Worm (Caenorhabditis elegans) whole organism, young adult: ENCODE measurements around the gene gfrp-1.

Experiments used
- B0336.3 ChIP-seq: fragments of 200-800 bp; sonication (Bioruptor generic); IDR thresholded peaks from 2 replicates; pipeline ENCODE4 v1.3.6; 2022; ENCODE audit warnings: missing genetic modification characterization, missing compliant biosample characterization
- C06A6.2 ChIP-seq: fragments of 200-800 bp; sonication (Bioruptor generic); conservative IDR thresholded peaks from 2 replicates; pipeline ENCODE4 v1.3.6; 2022; ENCODE audit warnings: missing genetic modification characterization, missing compliant biosample characterization
- C17E4.6 ChIP-seq: fragments of 200-800 bp; sonication (Bioruptor generic); IDR thresholded peaks from 2 replicates; pipeline ENCODE4 v1.3.6; 2022; ENCODE audit warnings: missing genetic modification reagents, missing genetic modification characterization, missing compliant biosample characterization
- F33H1.4 ChIP-seq: fragments of 200-800 bp; sonication (Bioruptor generic); IDR thresholded peaks from 2 replicates; pipeline ENCODE4 v1.3.6; 2022; ENCODE audit warnings: missing genetic modification reagents, missing genetic modification characterization, missing compliant biosample characterization
- F39B2.1 ChIP-seq: fragments of 200-800 bp; sonication (Bioruptor generic); IDR thresholded peaks from 2 replicates; pipeline ENCODE4 v1.3.6; 2022; ENCODE audit warnings: missing genetic modification reagents, missing genetic modification characterization, missing compliant biosample characterization
- F49E8.2 ChIP-seq: sonication (generic microtip); optimal IDR thresholded peaks from 3 replicates; lab custom pipeline; 2017; ENCODE audit warnings: missing genetic modification characterization, mild to moderate bottlenecking, missing compliant biosample characterization, antibody characterized with exemption, moderate library complexity; ENCODE audit not compliant: insufficient read depth
- K11D2.4 ChIP-seq: fragments of 200-800 bp; sonication (Bioruptor generic); IDR thresholded peaks from 2 replicates; pipeline ENCODE4 v1.3.6; 2022; ENCODE audit warnings: missing genetic modification reagents, missing genetic modification characterization, missing compliant biosample characterization
- K12H6.12 ChIP-seq: fragments of 200-800 bp; sonication (Bioruptor generic); optimal IDR thresholded peaks from 2 replicates; lab custom pipeline; 2018; ENCODE audit warnings: mild to moderate bottlenecking, missing genetic modification characterization, missing compliant biosample characterization
- Y53F4B.3 ChIP-seq: fragments of 200-800 bp; sonication (Bioruptor generic); IDR thresholded peaks from 2 replicates; pipeline ENCODE4 v1.3.6; 2022; ENCODE audit warnings: missing genetic modification reagents, missing genetic modification characterization, missing compliant biosample characterization
- Y53G8AR.9 ChIP-seq: fragments of 200-800 bp; sonication (Bioruptor generic); conservative IDR thresholded peaks from 2 replicates; pipeline ENCODE4 v1.3.6; 2022; ENCODE audit warnings: missing genetic modification reagents, missing genetic modification characterization, missing compliant biosample characterization
- Y56A3A.18 ChIP-seq: fragments of 200-800 bp; sonication (Bioruptor generic); IDR thresholded peaks from 2 replicates; pipeline ENCODE4 v1.3.6; 2022; ENCODE audit warnings: missing genetic modification reagents, missing genetic modification characterization, missing compliant biosample characterization
- Y79H2A.3 ChIP-seq: fragments of 200-800 bp; sonication (Bioruptor generic); conservative IDR thresholded peaks from 2 replicates; pipeline ENCODE4 v1.3.6; 2022; ENCODE audit warnings: missing genetic modification reagents, missing genetic modification characterization, missing compliant biosample characterization
- akir-1 ChIP-seq: fragments of 200-800 bp; sonication (Bioruptor generic); optimal IDR thresholded peaks from 2 replicates; lab custom pipeline; 2018; ENCODE audit warnings: mild to moderate bottlenecking, missing genetic modification characterization, moderate library complexity, missing compliant biosample characterization
- aptf-3 ChIP-seq: fragments of 200-800 bp; sonication (Bioruptor generic); IDR thresholded peaks from 2 replicates; pipeline ENCODE4 v1.3.6; 2022; ENCODE audit warnings: missing genetic modification characterization, missing compliant biosample characterization
- atf-7 ChIP-seq: sonication (generic microtip); optimal IDR thresholded peaks from 2 replicates; lab custom pipeline; 2017; ENCODE audit warnings: mild to moderate bottlenecking, missing genetic modification characterization, missing compliant biosample characterization
- attf-5 ChIP-seq: fragments of 200-800 bp; sonication (Bioruptor generic); optimal IDR thresholded peaks from 2 replicates; lab custom pipeline; 2018; ENCODE audit warnings: mild to moderate bottlenecking, missing genetic modification characterization, missing compliant biosample characterization
- bed-1 ChIP-seq: fragments of 200-800 bp; sonication (Bioruptor generic); IDR thresholded peaks from 2 replicates; pipeline ENCODE4 v1.3.6; 2022; ENCODE audit warnings: missing genetic modification reagents, missing genetic modification characterization, missing compliant biosample characterization
- bed-2 ChIP-seq: fragments of 200-800 bp; sonication (Bioruptor generic); IDR thresholded peaks from 2 replicates; pipeline ENCODE4 v1.3.6; 2022; ENCODE audit warnings: missing genetic modification reagents, missing genetic modification characterization, missing compliant biosample characterization
- ceh-40 ChIP-seq: fragments of 200-800 bp; sonication (Bioruptor generic); IDR thresholded peaks from 2 replicates; pipeline ENCODE4 v1.3.6; 2022; ENCODE audit warnings: missing genetic modification characterization, missing compliant biosample characterization
- dox-1 ChIP-seq: fragments of 200-800 bp; sonication (Bioruptor generic); IDR thresholded peaks from 2 replicates; pipeline ENCODE4 v1.3.6; 2022; ENCODE audit warnings: missing genetic modification reagents, missing genetic modification characterization, missing compliant biosample characterization
- egl-18 ChIP-seq: fragments of 200-800 bp; sonication (Bioruptor generic); IDR thresholded peaks from 2 replicates; pipeline ENCODE4 v1.3.6; 2022; ENCODE audit warnings: missing genetic modification reagents, missing genetic modification characterization, missing compliant biosample characterization
- egrh-3 ChIP-seq: fragments of 200-800 bp; sonication (Bioruptor generic); IDR thresholded peaks from 2 replicates; pipeline ENCODE4 v1.3.6; 2022; ENCODE audit warnings: missing genetic modification reagents, missing genetic modification characterization, missing compliant biosample characterization
- gei-17 ChIP-seq: fragments of 200-800 bp; sonication (Bioruptor generic); optimal IDR thresholded peaks from 2 replicates; lab custom pipeline; 2018; ENCODE audit warnings: mild to moderate bottlenecking, missing genetic modification characterization, missing compliant biosample characterization
- him-1 ChIP-seq: sonication (generic microtip); optimal IDR thresholded peaks from 2 replicates; lab custom pipeline; 2016; ENCODE audit warnings: missing genotype, missing genetic modification reagents, missing genetic modification characterization, missing compliant biosample characterization
- lin-26 ChIP-seq: fragments of 200-800 bp; sonication (Bioruptor generic); IDR thresholded peaks from 2 replicates; pipeline ENCODE4 v1.3.6; 2022; ENCODE audit warnings: missing genetic modification reagents, missing genetic modification characterization, missing compliant biosample characterization
- lin-35 ChIP-seq, 3 experiments: fragments of 150-350 bp in 2 of 3; sonication (generic microtip) in 1 of 3; optimal IDR thresholded peaks; 2 replicates each; lab custom pipeline; 2014 to 2018; ENCODE audit warnings: missing biosample characterization in 3 of 3, missing genetic modification characterization in 3 of 3, missing genetic modification reagents in 3 of 3
- lin-54 ChIP-seq: fragments of 200-800 bp; sonication (Bioruptor generic); optimal IDR thresholded peaks from 2 replicates; lab custom pipeline; 2018; ENCODE audit warnings: mild to moderate bottlenecking, missing genetic modification characterization, missing compliant biosample characterization
- lsl-1 ChIP-seq: fragments of 200-800 bp; sonication (Bioruptor generic); optimal IDR thresholded peaks from 2 replicates; lab custom pipeline; 2018; ENCODE audit warnings: mild to moderate bottlenecking, missing genetic modification characterization, moderate library complexity, missing compliant biosample characterization
- mcd-1 ChIP-seq: fragments of 200-800 bp; sonication (Bioruptor generic); IDR thresholded peaks from 2 replicates; pipeline ENCODE4 v1.3.6; 2022; ENCODE audit warnings: missing genetic modification reagents, missing genetic modification characterization, missing compliant biosample characterization
- mel-28 ChIP-seq: sonication (generic microtip); optimal IDR thresholded peaks from 2 replicates; lab custom pipeline; 2016; ENCODE audit warnings: borderline replicate concordance, mild to moderate bottlenecking, missing genetic modification characterization, missing compliant biosample characterization
- mxl-1 ChIP-seq: sonication (generic microtip); optimal IDR thresholded peaks from 2 replicates; lab custom pipeline; 2016; ENCODE audit warnings: missing genetic modification characterization, missing compliant biosample characterization
- pbrm-1 ChIP-seq: fragments of 200-800 bp; sonication (Bioruptor generic); IDR thresholded peaks from 2 replicates; pipeline ENCODE4 v1.3.6; 2022; ENCODE audit warnings: missing genetic modification reagents, missing genetic modification characterization, missing compliant biosample characterization
- pha-4 ChIP-seq: fragments of 150-350 bp; sonication (generic microtip); optimal IDR thresholded peaks from 2 replicates; lab custom pipeline; 2014; ENCODE audit warnings: missing biosample characterization, missing genetic modification reagents, missing genetic modification characterization
- rec-8 ChIP-seq, 2 experiments: sonication (generic microtip); optimal IDR thresholded peaks; 2 replicates each; lab custom pipeline; 2016; ENCODE audit warnings: mild to moderate bottlenecking in 2 of 2, missing genetic modification characterization in 2 of 2, missing genetic modification reagents in 2 of 2, missing genotype in 2 of 2, missing biosample characterization in 1 of 2, missing compliant biosample characterization in 1 of 2, moderate library complexity in 1 of 2
- sea-2 ChIP-seq: fragments of 200-800 bp; sonication (Bioruptor generic); IDR thresholded peaks from 2 replicates; pipeline ENCODE4 v1.3.6; 2022; ENCODE audit warnings: missing genetic modification characterization, missing compliant biosample characterization
- snpc-1.3 ChIP-seq: sonication (generic microtip); optimal IDR thresholded peaks from 2 replicates; lab custom pipeline; 2017; ENCODE audit warnings: missing genetic modification characterization, mild to moderate bottlenecking, missing compliant biosample characterization, antibody characterized with exemption, moderate library complexity, missing genotype, missing genetic modification reagents; ENCODE audit not compliant: insufficient read depth
- somi-1 ChIP-seq: fragments of 200-800 bp; sonication (Bioruptor generic); optimal IDR thresholded peaks from 2 replicates; lab custom pipeline; 2018; ENCODE audit warnings: mild to moderate bottlenecking, missing genetic modification characterization, missing compliant biosample characterization
- tbx-9 ChIP-seq: sonication (generic microtip); optimal IDR thresholded peaks from 2 replicates; lab custom pipeline; 2016; ENCODE audit warnings: borderline replicate concordance, missing genetic modification characterization, inconsistent platforms, missing compliant biosample characterization
- tlf-1 ChIP-seq: fragments of 200-800 bp; sonication (Bioruptor generic); optimal IDR thresholded peaks from 2 replicates; lab custom pipeline; 2018; ENCODE audit warnings: mild to moderate bottlenecking, missing genetic modification characterization, missing compliant biosample characterization
- zim-3 ChIP-seq: sonication (generic microtip); optimal IDR thresholded peaks from 2 replicates; lab custom pipeline; 2017; ENCODE audit warnings: mild to moderate bottlenecking, missing genetic modification characterization, moderate library complexity, missing compliant biosample characterization
- ztf-18 ChIP-seq: sonication (generic microtip); optimal IDR thresholded peaks from 2 replicates; lab custom pipeline; 2016; ENCODE audit warnings: missing genotype, mild to moderate bottlenecking, missing genetic modification characterization, missing compliant biosample characterization

gfrp-1 gene

DNA sequence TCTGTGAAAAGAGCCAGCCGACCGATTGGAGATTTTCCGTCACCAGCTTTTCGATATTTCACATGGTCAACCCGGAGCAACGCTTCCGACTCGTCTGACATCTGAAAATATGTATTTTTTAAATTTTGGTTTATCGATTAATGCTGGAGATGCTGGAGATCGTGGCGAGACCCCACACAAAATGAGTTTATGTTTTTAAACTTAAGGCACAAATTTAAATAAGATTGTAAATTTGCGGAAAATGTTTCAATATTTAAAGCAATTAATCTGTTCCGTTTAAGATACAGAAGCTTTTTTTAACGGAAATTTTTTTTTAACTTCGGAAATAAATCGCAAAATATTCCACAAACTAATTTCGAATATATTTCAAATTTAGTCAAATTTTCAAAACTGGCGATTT lies 28.3 kb downstream of the gfrp-1 start, which contains the start of gene gtf-2H1:
gtf-2H1 (minus strand) TSS at position 101 of the 400 bp plus-strand sequence.
- no peak for TF ChIP-seq F33H1.4 (GFP tag; lab: Robert Waterston, UW)
- no peak for TF ChIP-seq somi-1 (GFP tag; lab: Kevin White, UChicago)
- no peak for TF ChIP-seq aptf-3 (GFP tag; lab: Robert Waterston, UW)
- TF ChIP-seq atf-7 (tag; lab: Kevin White, UChicago), result no peak
- no peak for TF ChIP-seq F49E8.2 (tag; lab: Kevin White, UChicago)

DNA sequence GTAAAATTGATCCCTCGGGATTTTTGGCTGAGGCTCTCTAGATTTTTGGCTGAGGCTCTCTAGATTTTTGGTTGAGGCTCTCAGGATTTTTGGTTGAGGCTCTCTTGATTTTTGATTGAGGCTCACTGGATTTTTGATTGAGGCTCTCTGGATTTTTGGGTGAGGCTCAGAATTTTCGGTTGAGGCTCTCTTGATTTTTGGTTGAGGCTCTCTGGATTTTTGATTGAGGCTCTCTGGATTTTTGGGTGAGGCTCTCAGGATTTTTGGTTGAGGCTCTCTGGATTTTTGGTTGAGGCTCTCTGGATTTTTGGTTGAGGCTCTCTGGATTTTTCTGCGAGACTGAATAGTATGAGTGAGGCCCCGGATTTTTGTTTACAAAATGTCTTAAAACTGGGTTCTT lies 32.7 kb downstream of the gfrp-1 start:
- TF ChIP-seq Y53G8AR.9 (GFP tag; lab: Robert Waterston, UW), result no peak
- peak; percentile 98 for TF ChIP-seq zim-3 (tag; lab: Kevin White, UChicago)
- peak; percentile 39; the same call in 1 of the 2 replicates for TF ChIP-seq dox-1 (GFP tag; lab: Robert Waterston, UW)

DNA sequence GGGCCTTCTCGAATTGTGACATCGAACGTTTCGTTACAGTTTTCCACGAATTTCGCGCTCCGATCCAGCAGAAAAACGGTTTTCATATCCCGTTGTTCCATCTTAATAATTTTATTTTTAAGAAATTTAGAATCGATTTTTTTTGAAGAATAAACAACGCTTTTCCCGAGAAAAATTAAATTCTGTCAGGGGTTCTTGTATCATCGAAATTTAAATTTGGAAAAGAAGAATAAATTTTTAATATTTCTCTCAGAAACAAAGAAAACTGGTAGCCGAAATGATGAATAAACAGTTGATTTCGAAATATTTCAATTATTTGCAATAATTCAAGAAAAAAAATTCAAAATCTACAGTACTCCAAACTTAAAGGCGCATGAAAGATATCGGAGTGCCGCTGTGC lies 33.9 kb downstream of the gfrp-1 start, which contains the start of gene ints-13:
ints-13 (minus strand) TSS at position 101 of the 400 bp plus-strand sequence.
- TF ChIP-seq K12H6.12 (tag; lab: Kevin White, UChicago) (no peak), lsl-1 (peak; percentile 48), mel-28 (tag; lab: Kevin White, UChicago) (no peak)

DNA sequence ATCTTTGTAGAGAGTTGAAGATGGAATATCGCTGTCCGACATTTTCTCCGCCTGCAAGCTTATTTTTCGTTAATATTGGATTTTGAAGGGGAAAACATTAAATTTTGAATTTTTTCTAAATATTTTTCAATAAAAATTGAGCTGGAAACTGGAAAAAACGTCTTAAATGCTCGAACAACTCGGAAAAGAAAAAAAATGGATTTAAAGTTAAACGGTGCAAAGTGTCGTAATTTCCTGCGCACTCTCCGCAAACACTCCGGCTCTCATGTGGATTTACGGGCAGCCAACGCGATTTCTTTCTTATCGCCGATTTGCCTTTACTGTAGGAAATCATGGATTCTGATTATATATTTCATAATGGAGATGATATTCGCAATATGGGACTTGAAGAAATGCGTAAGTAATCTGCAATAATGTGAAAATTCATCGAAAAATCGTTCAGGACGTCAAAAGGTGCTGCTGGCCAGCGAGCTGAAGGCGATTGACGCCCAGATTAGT lies 36.9 kb downstream of the gfrp-1 start, which contains the start of the genes fnta-1 and cogc-8:
fnta-1 (minus strand) TSS at position 51 of the 498 bp plus-strand sequence.
cogc-8 (plus strand) TSS at position 195 of the 498 bp plus-strand sequence.
- TF ChIP-seq Y56A3A.18, result no peak
- TF ChIP-seq attf-5, result peak; percentile 15
- TF ChIP-seq C06A6.2 (GFP tag; lab: Robert Waterston, UW), result no peak
- no peak for TF ChIP-seq pbrm-1 (GFP tag; lab: Robert Waterston, UW)
- TF ChIP-seq Y53F4B.3 (GFP tag; lab: Robert Waterston, UW), result no peak
- no peak for TF ChIP-seq mxl-1 (tag; lab: Kevin White, UChicago)
- no peak for TF ChIP-seq egl-18
- TF ChIP-seq B0336.3 (GFP tag; lab: Robert Waterston, UW), result no peak
- no peak for TF ChIP-seq ceh-40 (GFP tag; lab: Robert Waterston, UW)
- no peak for TF ChIP-seq sea-2
- no peak for TF ChIP-seq egrh-3 (GFP tag; lab: Robert Waterston, UW)
- TF ChIP-seq lin-26, result no peak
- TF ChIP-seq Y53G8AR.9 (GFP tag; lab: Robert Waterston, UW), result no peak
- no peak for TF ChIP-seq Y79H2A.3
- no peak for TF ChIP-seq gei-17 (GFP tag; lab: Kevin White, UChicago)
- no peak for TF ChIP-seq akir-1 (GFP tag; lab: Kevin White, UChicago)
- no peak for TF ChIP-seq bed-2 (GFP tag; lab: Robert Waterston, UW)
- no peak for TF ChIP-seq F39B2.1 (GFP tag; lab: Robert Waterston, UW)
- peak; percentile 2 for TF ChIP-seq snpc-1.3
- TF ChIP-seq tlf-1, result no peak
- no peak for TF ChIP-seq lin-35 (GFP tag; optimal IDR thresholded peaks at IDR 0.05; lab: Kevin White, UChicago)
- TF ChIP-seq mcd-1 (GFP tag; lab: Robert Waterston, UW), result peak; percentile 53
- peak; percentile 10 for TF ChIP-seq lsl-1
- no peak for TF ChIP-seq tbx-9 (tag; lab: Kevin White, UChicago)
- no peak for TF ChIP-seq C17E4.6 (GFP tag; lab: Robert Waterston, UW)
- no peak for TF ChIP-seq bed-1 (GFP tag; lab: Robert Waterston, UW)
- TF ChIP-seq him-1 (tag; lab: Kevin White, UChicago), result no peak
- peak; percentile 9 for TF ChIP-seq lin-54
- TF ChIP-seq dox-1 (GFP tag; lab: Robert Waterston, UW), result no peak
- TF ChIP-seq K11D2.4, result no peak
- no peak for TF ChIP-seq rec-8 (tag; optimal IDR thresholded peaks at IDR 0.05; lab: Kevin White, UChicago)
- no peak for TF ChIP-seq ztf-18 (tag; lab: Kevin White, UChicago)
- TF ChIP-seq pha-4 (tag; lab: Kevin White, UChicago), result no peak
